Worm (Caenorhabditis elegans) whole organism, L4 larva: ENCODE measurements around the gene syx-3.

Experiments used
- F10B5.3 ChIP-seq: sonication (generic microtip); optimal IDR thresholded peaks from 2 replicates; lab custom pipeline; 2016; ENCODE audit warnings: mild to moderate bottlenecking, missing genetic modification characterization, missing compliant biosample characterization
- F26F4.8 ChIP-seq: fragments of 200-800 bp; sonication (Bioruptor generic); conservative IDR thresholded peaks from 2 replicates; pipeline ENCODE4 v1.3.6; 2022; ENCODE audit warnings: missing genetic modification characterization, missing compliant biosample characterization
- F44E2.7 ChIP-seq: fragments of 200-800 bp; sonication (Bioruptor generic); IDR thresholded peaks from 2 replicates; pipeline ENCODE4 v2.1.2; 2022; ENCODE audit warnings: missing genetic modification characterization, missing compliant biosample characterization
- Y5F2A.4 ChIP-seq: fragments of 200-800 bp; sonication (Bioruptor generic); optimal IDR thresholded peaks from 2 replicates; lab custom pipeline; 2018; ENCODE audit warnings: mild to moderate bottlenecking, missing genetic modification characterization, missing compliant biosample characterization
- Y75B8A.6 ChIP-seq: fragments of 200-800 bp; sonication (Bioruptor generic); IDR thresholded peaks from 2 replicates; pipeline ENCODE4 v1.3.6; 2022; ENCODE audit warnings: missing genetic modification reagents, missing genetic modification characterization, missing compliant biosample characterization
- ZK337.2 ChIP-seq: fragments of 200-800 bp; sonication (Bioruptor generic); IDR thresholded peaks from 2 replicates; pipeline ENCODE4 v1.3.6; 2022; ENCODE audit warnings: missing genetic modification reagents, missing genetic modification characterization, missing compliant biosample characterization
- arid-1 ChIP-seq: fragments of 200-800 bp; sonication (Bioruptor generic); conservative IDR thresholded peaks from 2 replicates; pipeline ENCODE4 v1.3.6; 2022; ENCODE audit warnings: missing genetic modification reagents, missing genetic modification characterization, missing compliant biosample characterization
- attf-4 ChIP-seq: sonication (generic microtip); optimal IDR thresholded peaks from 3 replicates; lab custom pipeline; 2017; ENCODE audit warnings: missing biosample characterization, missing genetic modification characterization
- ceh-20 ChIP-seq: fragments of 200-800 bp; sonication (Bioruptor generic); IDR thresholded peaks from 2 replicates; pipeline ENCODE4 v1.3.6; 2022; ENCODE audit warnings: missing genetic modification reagents, missing genetic modification characterization, missing compliant biosample characterization
- ceh-44 ChIP-seq: fragments of 200-800 bp; sonication (Bioruptor generic); IDR thresholded peaks from 2 replicates; pipeline ENCODE4 v1.3.6; 2022; ENCODE audit warnings: missing genetic modification reagents, missing genetic modification characterization, missing compliant biosample characterization
- cey-2 ChIP-seq: sonication (generic microtip); optimal IDR thresholded peaks from 3 replicates; lab custom pipeline; 2017; ENCODE audit warnings: missing genetic modification characterization, mild to moderate bottlenecking, missing compliant biosample characterization, antibody characterized with exemption, borderline replicate concordance; ENCODE audit not compliant: insufficient read depth
- daf-16 ChIP-seq, 3 experiments: sonication (generic microtip); optimal IDR thresholded peaks; 2 replicates each; lab custom pipeline; 2016 to 2017; ENCODE audit warnings: missing genetic modification characterization in 3 of 3, missing genetic modification reagents in 3 of 3, mild to moderate bottlenecking in 2 of 3, missing compliant biosample characterization in 2 of 3, missing biosample characterization in 1 of 3, moderate library complexity in 1 of 3
- dmd-9 ChIP-seq: fragments of 200-800 bp; sonication (Bioruptor generic); IDR thresholded peaks from 2 replicates; pipeline ENCODE4 v1.3.6; 2022; ENCODE audit warnings: missing genetic modification reagents, missing genetic modification characterization, missing compliant biosample characterization
- dpl-1 ChIP-seq: fragments of 150-350 bp; optimal IDR thresholded peaks from 2 replicates; lab custom pipeline; 2014; ENCODE audit warnings: missing biosample characterization, missing genetic modification reagents, missing genetic modification characterization
- duxl-1 ChIP-seq: sonication (generic microtip); optimal IDR thresholded peaks from 2 replicates; lab custom pipeline; 2016; ENCODE audit warnings: mild to moderate bottlenecking, missing genetic modification characterization, moderate library complexity, missing compliant biosample characterization; ENCODE audit not compliant: poor library complexity
- dve-1 ChIP-seq: sonication (generic microtip); optimal IDR thresholded peaks from 2 replicates; lab custom pipeline; 2017; ENCODE audit warnings: antibody characterized with exemption, mild to moderate bottlenecking, missing genetic modification characterization, missing compliant biosample characterization; ENCODE audit not compliant: insufficient read depth
- egl-27 ChIP-seq: sonication (generic microtip); optimal IDR thresholded peaks from 3 replicates; lab custom pipeline; 2017; ENCODE audit warnings: missing biosample characterization, missing genetic modification reagents, missing genetic modification characterization
- gei-8 ChIP-seq: fragments of 200-800 bp; sonication (Bioruptor generic); optimal IDR thresholded peaks from 2 replicates; lab custom pipeline; 2018; ENCODE audit warnings: mild to moderate bottlenecking, missing genetic modification characterization, missing compliant biosample characterization
- hlh-30 ChIP-seq: sonication (generic microtip); optimal IDR thresholded peaks from 2 replicates; lab custom pipeline; 2017; ENCODE audit warnings: antibody characterized with exemption, mild to moderate bottlenecking, missing genetic modification characterization, missing compliant biosample characterization; ENCODE audit not compliant: insufficient read depth
- jun-1 ChIP-seq: fragments of 150-350 bp; optimal IDR thresholded peaks from 2 replicates; lab custom pipeline; 2014; ENCODE audit warnings: missing biosample characterization, missing genetic modification reagents, missing genetic modification characterization
- lim-7 ChIP-seq: fragments of 200-800 bp; sonication (Bioruptor generic); IDR thresholded peaks from 2 replicates; pipeline ENCODE4 v1.3.6; 2022; ENCODE audit warnings: missing genetic modification characterization, missing compliant biosample characterization
- lin-1 ChIP-seq: fragments of 200-800 bp; sonication (Bioruptor generic); IDR thresholded peaks from 2 replicates; pipeline ENCODE4 v1.3.6; 2022; ENCODE audit warnings: missing genetic modification reagents, missing genetic modification characterization, missing compliant biosample characterization
- lin-29 ChIP-seq: fragments of 200-800 bp; sonication (Bioruptor generic); IDR thresholded peaks from 2 replicates; pipeline ENCODE4 v1.3.6; 2022; ENCODE audit warnings: missing genetic modification reagents, missing genetic modification characterization, missing compliant biosample characterization
- lin-38 ChIP-seq: fragments of 200-800 bp; sonication (Bioruptor generic); IDR thresholded peaks from 2 replicates; pipeline ENCODE4 v1.3.6; 2022; ENCODE audit warnings: missing genetic modification reagents, missing genetic modification characterization, missing compliant biosample characterization
- lin-39 ChIP-seq: fragments of 150-350 bp; optimal IDR thresholded peaks from 2 replicates; lab custom pipeline; 2014; ENCODE audit warnings: missing biosample characterization, missing genetic modification reagents, missing genetic modification characterization
- lir-3 ChIP-seq: sonication (generic microtip); optimal IDR thresholded peaks from 2 replicates; lab custom pipeline; 2016; ENCODE audit warnings: mild to moderate bottlenecking, missing genetic modification characterization, missing compliant biosample characterization
- madf-5 ChIP-seq, 2 experiments: fragments of 200-800 bp; sonication (Bioruptor generic); IDR thresholded peaks; 2 replicates each; pipeline ENCODE4 v1.3.6; 2022; ENCODE audit warnings: missing compliant biosample characterization in 2 of 2, missing genetic modification characterization in 2 of 2
- madf-9 ChIP-seq: fragments of 200-800 bp; sonication (Bioruptor generic); conservative IDR thresholded peaks from 2 replicates; pipeline ENCODE4 v1.3.6; 2022; ENCODE audit warnings: missing genetic modification reagents, missing genetic modification characterization, missing compliant biosample characterization
- mdl-1 ChIP-seq, 2 experiments: fragments of 150-350 bp in 1 of 2; sonication (generic microtip) in 1 of 2; optimal IDR thresholded peaks; 2 replicates each; lab custom pipeline; 2014 to 2017; ENCODE audit warnings: missing biosample characterization in 2 of 2, missing genetic modification characterization in 2 of 2
- mep-1 ChIP-seq: fragments of 150-350 bp; sonication (generic microtip); optimal IDR thresholded peaks from 3 replicates; lab custom pipeline; 2014; ENCODE audit warnings: missing biosample characterization, missing genetic modification characterization
- nhr-10 ChIP-seq: fragments of 150-350 bp; optimal IDR thresholded peaks from 2 replicates; lab custom pipeline; 2014; ENCODE audit warnings: missing biosample characterization, missing genetic modification characterization
- nhr-102 ChIP-seq: sonication (generic microtip); optimal IDR thresholded peaks from 2 replicates; lab custom pipeline; 2016; ENCODE audit warnings: mild to moderate bottlenecking, missing genetic modification characterization, moderate library complexity, missing compliant biosample characterization
- nhr-28 ChIP-seq: fragments of 150-350 bp; optimal IDR thresholded peaks from 2 replicates; lab custom pipeline; 2014; ENCODE audit warnings: missing biosample characterization, missing genetic modification characterization
- nhr-42 ChIP-seq: fragments of 200-800 bp; sonication (Bioruptor generic); IDR thresholded peaks from 2 replicates; pipeline ENCODE4 v1.3.6; 2022; ENCODE audit warnings: missing genetic modification characterization, missing compliant biosample characterization
- nhr-48 ChIP-seq: sonication (generic microtip); optimal IDR thresholded peaks from 2 replicates; lab custom pipeline; 2016; ENCODE audit warnings: mild to moderate bottlenecking, missing genetic modification characterization, missing compliant biosample characterization
- nhr-77 ChIP-seq: fragments of 150-350 bp; optimal IDR thresholded peaks from 2 replicates; lab custom pipeline; 2014; ENCODE audit warnings: missing biosample characterization, missing genetic modification characterization
- pha-4 ChIP-seq, 2 experiments: fragments of 150-350 bp in 1 of 2; fragments of 200-800 bp in 1 of 2; sonication (Bioruptor generic) in 1 of 2; IDR thresholded peaks in 1 of 2; optimal IDR thresholded peaks in 1 of 2; 2 replicates each; pipeline versions ENCODE4 v1.3.6 to Lab custom; 2014 to 2022; ENCODE audit warnings: missing genetic modification characterization in 2 of 2, missing genetic modification reagents in 2 of 2, missing biosample characterization in 1 of 2, missing compliant biosample characterization in 1 of 2
- php-3 ChIP-seq: fragments of 200-800 bp; sonication (Bioruptor generic); IDR thresholded peaks from 2 replicates; pipeline ENCODE4 v1.3.6; 2022; ENCODE audit warnings: missing genetic modification reagents, missing genetic modification characterization, missing compliant biosample characterization
- saeg-2 ChIP-seq: fragments of 200-800 bp; sonication (Bioruptor generic); IDR thresholded peaks from 2 replicates; pipeline ENCODE4 v1.3.6; 2022; ENCODE audit warnings: missing genetic modification reagents, missing genetic modification characterization, missing compliant biosample characterization
- sdz-12 ChIP-seq: fragments of 200-800 bp; sonication (Bioruptor generic); optimal IDR thresholded peaks from 2 replicates; lab custom pipeline; 2018; ENCODE audit warnings: mild to moderate bottlenecking, missing genetic modification characterization, missing compliant biosample characterization
- set-16 ChIP-seq: fragments of 200-800 bp; sonication (Bioruptor generic); IDR thresholded peaks from 2 replicates; pipeline ENCODE4 v1.3.6; 2022; ENCODE audit warnings: missing genetic modification reagents, missing genetic modification characterization, missing compliant biosample characterization
- skn-1 ChIP-seq: fragments of 150-350 bp; optimal IDR thresholded peaks from 2 replicates; lab custom pipeline; 2014; ENCODE audit warnings: missing biosample characterization, missing genetic modification characterization
- tra-1 ChIP-seq: fragments of 200-800 bp; sonication (Bioruptor generic); IDR thresholded peaks from 2 replicates; pipeline ENCODE4 v1.3.6; 2022; ENCODE audit warnings: missing genetic modification reagents, missing genetic modification characterization, missing compliant biosample characterization
- unc-130 ChIP-seq: sonication (generic microtip); optimal IDR thresholded peaks from 2 replicates; lab custom pipeline; 2016; ENCODE audit warnings: missing genetic modification reagents, missing genetic modification characterization, missing compliant biosample characterization
- vab-7 ChIP-seq: fragments of 200-800 bp; sonication (Bioruptor generic); IDR thresholded peaks from 2 replicates; pipeline ENCODE4 v1.3.6; 2022; ENCODE audit warnings: missing genetic modification reagents, missing genetic modification characterization, missing compliant biosample characterization
- zfp-2 ChIP-seq: sonication (generic microtip); optimal IDR thresholded peaks from 2 replicates; lab custom pipeline; 2016; ENCODE audit warnings: mild to moderate bottlenecking, missing genetic modification characterization, missing compliant biosample characterization
- ztf-11 ChIP-seq: fragments of 150-350 bp; optimal IDR thresholded peaks from 2 replicates; lab custom pipeline; 2014; ENCODE audit warnings: missing biosample characterization, missing genetic modification characterization

Gene syx-3

DNA sequence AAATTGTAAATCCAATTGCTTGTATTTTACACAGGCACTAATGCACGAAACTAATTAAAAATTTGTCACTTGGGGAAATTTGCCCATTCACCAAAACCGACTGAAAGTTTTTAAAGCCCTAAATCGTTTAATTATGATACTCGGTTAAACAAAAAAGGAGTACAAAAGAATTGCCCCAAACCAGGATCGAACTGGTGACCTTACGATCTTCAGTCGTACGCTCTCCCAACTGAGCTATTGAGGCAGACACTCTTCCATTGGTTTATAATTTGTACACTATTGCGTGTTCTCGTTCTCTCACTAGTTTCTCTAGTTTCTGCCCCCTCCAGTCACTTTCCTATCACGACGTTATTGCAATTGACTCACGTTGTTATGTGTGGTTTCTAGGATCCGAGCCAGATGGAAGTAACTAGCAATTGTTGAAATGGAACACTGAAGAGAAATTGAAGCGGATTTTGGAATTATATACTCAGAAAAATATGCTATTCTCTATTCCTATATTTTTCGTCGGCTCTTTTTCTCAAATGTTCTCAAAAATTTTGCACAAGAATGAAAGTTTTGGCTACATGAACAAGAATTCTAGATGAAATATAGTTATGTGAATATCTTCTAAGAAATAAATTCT is 29.6 kb upstream of the syx-3 start:
- TF ChIP-seq mdl-1 (tag; optimal IDR thresholded peaks at IDR 0.05; lab: Kevin White, UChicago) (no peak), skn-1 (no peak), gei-8 (GFP tag; lab: Kevin White, UChicago) (peak; percentile 65), F26F4.8 (GFP tag; lab: Robert Waterston, UW) (peak; percentile 79; the same call in 1 of the 2 replicates), sdz-12 (GFP tag; lab: Kevin White, UChicago) (peak; percentile 58), ceh-44 (GFP tag; lab: Robert Waterston, UW) (no peak), hlh-30 (tag; lab: Kevin White, UChicago) (peak; percentile 42), unc-130 (GFP tag; lab: Kevin White, UChicago) (no peak), zfp-2 (tag; lab: Kevin White, UChicago) (no peak), mep-1 (tag; lab: Kevin White, UChicago) (peak; percentile 39), ceh-20 (GFP tag; lab: Robert Waterston, UW) (0 out of 2 replicates have a peak, but pooled peaks have one; percentile 60), ztf-11 (no peak), F44E2.7 (GFP tag; lab: Robert Waterston, UW) (peak; percentile 86; the same call in 1 of the 2 replicates), set-16 (GFP tag; lab: Robert Waterston, UW) (no peak), nhr-10 (tag; lab: Kevin White, UChicago) (no peak), lim-7 (no peak; the same call in 1 of the 2 replicates), nhr-102 (tag; lab: Kevin White, UChicago) (no peak), Y75B8A.6 (0 out of 2 replicates have a peak, but pooled peaks have one; percentile 13), nhr-77 (no peak), lin-1 (GFP tag; lab: Robert Waterston, UW) (peak; percentile 67; the same call in 1 of the 2 replicates), lir-3 (tag; lab: Kevin White, UChicago) (peak; percentile 55), madf-5 (GFP tag; IDR thresholded peaks at IDR 0.05; lab: Robert Waterston, UW) (0 out of 4 replicates have a peak, but pooled peaks of 1 of the 2 experiments have one; percentile 53), daf-16 (GFP tag; optimal IDR thresholded peaks at IDR 0.05; lab: Kevin White, UChicago) (peak; percentile 26 to 73), daf-16 (tag; optimal IDR thresholded peaks at IDR 0.05; lab: Kevin White, UChicago) (peak; percentile 45), nhr-48 (tag; lab: Kevin White, UChicago) (peak; percentile 53), madf-9 (GFP tag; lab: Robert Waterston, UW) (peak; percentile 73), Y5F2A.4 (GFP tag; lab: Kevin White, UChicago) (peak; percentile 29), pha-4 (GFP tag; IDR thresholded peaks at IDR 0.05; lab: Robert Waterston, UW) (peak; percentile 58; the same call in 1 of the 2 replicates), pha-4 (tag; optimal IDR thresholded peaks at IDR 0.05; lab: Kevin White, UChicago) (no peak), dpl-1 (peak; percentile 20), tra-1 (0 out of 2 replicates have a peak, but pooled peaks have one; percentile 31), vab-7 (GFP tag; lab: Robert Waterston, UW) (peak; percentile 72; the same call in 1 of the 2 replicates), cey-2 (tag; lab: Kevin White, UChicago) (no peak), dve-1 (peak; percentile 58), ZK337.2 (GFP tag; lab: Robert Waterston, UW) (peak; percentile 61; the same call in 1 of the 2 replicates), php-3 (no peak; the same call in 1 of the 2 replicates), dmd-9 (GFP tag; lab: Robert Waterston, UW) (peak; percentile 64; the same call in 1 of the 2 replicates), egl-27 (no peak), lin-38 (GFP tag; lab: Robert Waterston, UW) (no peak), jun-1 (no peak), lin-29 (peak; percentile 33; the same call in 1 of the 2 replicates), lin-39 (tag; lab: Kevin White, UChicago) (no peak), nhr-42 (GFP tag; lab: Robert Waterston, UW) (peak; percentile 75; the same call in 1 of the 2 replicates), saeg-2 (no peak), F10B5.3 (no peak), attf-4 (tag; lab: Kevin White, UChicago) (peak; percentile 47), nhr-28 (tag; lab: Kevin White, UChicago) (peak; percentile 13), arid-1 (GFP tag; lab: Robert Waterston, UW) (peak; percentile 61; the same call in 1 of the 2 replicates), duxl-1 (tag; lab: Kevin White, UChicago) (no peak)
